Worm (Caenorhabditis elegans) whole organism, midembryonic: ENCODE measurements around the gene aqp-8.

Experiments
- T22C8.4 ChIP-seq: fragments of 200-800 bp; sonication (Bioruptor generic); IDR thresholded peaks from 2 replicates; pipeline ENCODE4 v1.3.6; 2022; ENCODE audit warnings: missing genetic modification characterization, missing compliant biosample characterization
- cog-1 ChIP-seq: sonication (generic microtip); optimal IDR thresholded peaks from 2 replicates; lab custom pipeline; 2016; ENCODE audit warnings: missing genetic modification characterization, missing compliant biosample characterization
- flt-1 ChIP-seq: fragments of 200-800 bp; sonication (Bioruptor generic); IDR thresholded peaks from 2 replicates; pipeline ENCODE4 v1.3.6; 2022; ENCODE audit warnings: missing genetic modification characterization, missing compliant biosample characterization
- klf-2 ChIP-seq: fragments of 200-800 bp; sonication (Bioruptor generic); conservative IDR thresholded peaks from 2 replicates; pipeline ENCODE4 v1.3.6; 2022; ENCODE audit warnings: missing genetic modification reagents, missing genetic modification characterization, missing compliant biosample characterization
- med-1 ChIP-seq: sonication (generic microtip); optimal IDR thresholded peaks from 2 replicates; lab custom pipeline; 2017; ENCODE audit warnings: missing genetic modification characterization, mild to moderate bottlenecking, missing compliant biosample characterization, antibody characterized with exemption, missing genetic modification reagents; ENCODE audit not compliant: insufficient read depth
- ref-1 ChIP-seq: fragments of 200-800 bp; sonication (Bioruptor generic); conservative IDR thresholded peaks from 2 replicates; pipeline ENCODE4 v1.3.6; 2022; ENCODE audit warnings: missing genetic modification reagents, missing genetic modification characterization, missing compliant biosample characterization
- tab-1 ChIP-seq: fragments of 200-800 bp; sonication (Bioruptor generic); IDR thresholded peaks from 2 replicates; pipeline ENCODE4 v1.3.6; 2022; ENCODE audit warnings: missing genetic modification characterization, missing compliant biosample characterization
- ztf-23 ChIP-seq: fragments of 200-800 bp; sonication (Bioruptor generic); IDR thresholded peaks from 2 replicates; pipeline ENCODE4 v1.3.6; 2022; ENCODE audit warnings: missing genetic modification reagents, missing genetic modification characterization, missing compliant biosample characterization
- ztf-29 ChIP-seq: fragments of 200-800 bp; sonication (Bioruptor generic); IDR thresholded peaks from 2 replicates; pipeline ENCODE4 v1.3.6; 2022; ENCODE audit warnings: missing genetic modification reagents, missing genetic modification characterization, missing compliant biosample characterization

aqp-8 gene

DNA sequence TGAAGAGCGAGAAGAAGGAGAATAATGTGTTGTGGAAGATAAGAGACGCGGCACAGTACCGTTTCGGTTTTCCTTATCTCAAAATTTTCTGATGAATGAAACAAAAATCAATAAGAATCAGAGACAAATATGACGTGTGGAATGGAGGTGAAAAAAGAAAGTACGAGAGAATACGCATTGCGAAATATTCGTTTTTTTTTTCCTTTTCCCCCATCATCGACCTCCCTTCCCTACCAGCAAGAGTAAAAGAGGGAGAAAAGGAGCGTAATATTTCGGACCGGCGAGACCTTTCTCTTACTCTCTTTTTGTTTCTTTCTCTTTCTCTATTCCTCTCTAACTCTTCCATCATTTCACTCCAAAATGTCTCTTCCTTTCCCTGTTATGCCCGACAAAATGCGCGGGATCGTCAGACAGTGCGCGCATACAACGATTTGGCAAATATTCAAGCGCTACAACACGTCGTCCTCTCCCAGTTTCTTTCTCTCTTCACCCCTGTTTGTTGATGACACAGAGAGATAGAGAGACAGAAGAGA is 42.4 kb downstream of the aqp-8 start:
- TF ChIP-seq T22C8.4 (GFP tag; lab: Robert Waterston, UW) (no peak), tab-1 (GFP tag; lab: Robert Waterston, UW) (no peak), klf-2 (no peak), ztf-23 (GFP tag; lab: Robert Waterston, UW) (no peak), cog-1 (tag; lab: Kevin White, UChicago) (no peak), med-1 (GFP tag; lab: Kevin White, UChicago) (no peak)

DNA sequence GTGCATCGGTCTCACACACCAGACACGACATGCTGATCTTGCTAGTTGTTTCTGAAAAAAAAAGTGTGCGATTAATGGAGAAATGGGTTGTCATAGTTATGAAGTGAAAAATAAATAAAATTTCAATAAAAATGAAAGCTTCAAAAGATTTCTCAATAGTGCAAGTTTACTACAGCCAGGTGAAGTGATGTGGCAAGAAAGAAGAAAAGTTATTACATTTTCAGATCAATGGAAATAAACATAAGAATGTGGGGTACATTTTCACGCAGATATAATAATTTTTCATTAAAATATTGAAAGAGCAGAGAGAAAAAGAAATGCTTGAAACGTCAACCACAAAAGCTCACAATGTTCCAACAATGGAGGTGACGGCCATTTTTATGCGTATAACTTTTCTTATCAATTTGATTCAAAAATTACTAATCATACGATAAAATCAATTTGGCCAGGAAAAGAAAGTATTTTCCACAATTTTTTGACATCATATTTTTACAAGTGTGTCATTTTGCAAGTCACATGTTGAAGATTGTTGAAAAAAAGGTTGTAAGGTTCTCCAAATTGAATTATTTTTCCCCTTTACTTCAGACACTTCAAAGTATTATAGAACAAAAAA is 44.4 kb downstream of the aqp-8 start, which contains the start of gene nhr-45:
TSS of gene nhr-45 (minus strand) at position 51 of the 613 bp plus-strand sequence.
- TF ChIP-seq cog-1 (tag; lab: Kevin White, UChicago) (no peak), flt-1 (no peak), T22C8.4 (GFP tag; lab: Robert Waterston, UW) (no peak), tab-1 (GFP tag; lab: Robert Waterston, UW) (no peak), klf-2 (no peak), ref-1 (GFP tag; lab: Robert Waterston, UW) (no peak), med-1 (GFP tag; lab: Kevin White, UChicago) (no peak), ztf-29 (no peak), ztf-23 (GFP tag; lab: Robert Waterston, UW) (no peak)

DNA sequence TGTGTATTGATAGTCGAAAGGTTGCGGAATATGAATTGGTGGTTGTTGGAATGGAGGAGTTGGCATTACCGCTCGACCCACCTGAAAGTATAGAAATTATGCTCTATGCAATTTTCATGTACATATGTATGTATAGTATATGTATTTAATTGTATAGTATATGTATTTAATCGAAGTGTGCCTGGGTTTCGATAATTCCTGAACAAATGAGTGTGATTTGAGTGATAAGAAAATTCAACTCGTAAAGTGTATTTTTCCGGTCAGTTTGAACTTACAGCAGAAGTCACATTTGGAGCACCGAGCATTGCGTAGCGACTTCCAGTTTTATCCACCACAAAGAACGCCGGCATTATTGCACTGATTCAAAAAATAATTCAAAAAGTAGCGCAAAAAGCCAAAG is 46.1 kb downstream of the aqp-8 start:
- TF ChIP-seq ref-1 (GFP tag; lab: Robert Waterston, UW) (no peak), cog-1 (tag; lab: Kevin White, UChicago) (no peak), tab-1 (GFP tag; lab: Robert Waterston, UW) (no peak), flt-1 (no peak), med-1 (GFP tag; lab: Kevin White, UChicago) (no peak), T22C8.4 (GFP tag; lab: Robert Waterston, UW) (no peak), ztf-23 (GFP tag; lab: Robert Waterston, UW) (no peak), klf-2 (no peak), ztf-29 (no peak)

DNA sequence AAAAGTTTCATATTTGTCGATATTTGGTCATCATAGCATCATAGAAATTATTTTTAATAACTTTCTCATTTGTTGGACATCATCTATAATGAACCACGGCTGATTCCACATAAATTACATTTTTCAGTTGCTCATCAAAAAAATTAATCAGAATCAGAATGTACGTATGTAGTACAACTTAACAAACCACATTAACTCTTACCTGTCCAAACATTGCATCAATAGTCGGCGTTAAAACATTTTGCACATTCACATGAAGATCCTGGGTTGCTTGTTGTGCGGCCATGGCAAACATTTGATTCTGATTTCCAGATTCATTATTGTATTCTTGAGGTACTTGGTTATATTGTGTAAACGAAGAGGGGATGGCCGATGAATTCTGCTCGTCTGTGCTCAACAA is 46.5 kb downstream of the aqp-8 start:
- TF ChIP-seq tab-1 (GFP tag; lab: Robert Waterston, UW) (no peak), med-1 (GFP tag; lab: Kevin White, UChicago) (no peak)

DNA sequence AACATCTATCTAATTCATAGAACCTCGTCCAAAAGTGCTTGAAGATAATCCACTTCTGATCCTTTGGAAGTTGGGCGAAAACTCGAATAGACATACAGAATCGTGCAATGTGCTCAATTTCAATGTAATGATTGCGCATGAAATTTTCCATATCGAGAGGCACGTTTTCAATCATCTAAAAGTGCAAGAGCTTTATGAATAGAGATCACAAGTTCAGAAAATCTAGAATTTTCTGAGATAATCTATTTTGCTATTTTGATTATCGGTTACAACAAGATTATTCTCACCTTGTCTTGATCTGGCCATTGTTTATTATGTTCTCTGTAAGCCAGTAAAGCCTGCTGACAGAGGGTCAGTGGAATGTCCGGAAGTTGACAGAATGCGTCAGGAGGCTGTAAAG is 47.2 kb downstream of the aqp-8 start:
- TF ChIP-seq klf-2 (no peak), flt-1 (no peak), med-1 (GFP tag; lab: Kevin White, UChicago) (no peak), T22C8.4 (GFP tag; lab: Robert Waterston, UW) (no peak), ztf-23 (GFP tag; lab: Robert Waterston, UW) (no peak), cog-1 (tag; lab: Kevin White, UChicago) (no peak), tab-1 (GFP tag; lab: Robert Waterston, UW) (no peak), ztf-29 (no peak), ref-1 (GFP tag; lab: Robert Waterston, UW) (no peak)

DNA sequence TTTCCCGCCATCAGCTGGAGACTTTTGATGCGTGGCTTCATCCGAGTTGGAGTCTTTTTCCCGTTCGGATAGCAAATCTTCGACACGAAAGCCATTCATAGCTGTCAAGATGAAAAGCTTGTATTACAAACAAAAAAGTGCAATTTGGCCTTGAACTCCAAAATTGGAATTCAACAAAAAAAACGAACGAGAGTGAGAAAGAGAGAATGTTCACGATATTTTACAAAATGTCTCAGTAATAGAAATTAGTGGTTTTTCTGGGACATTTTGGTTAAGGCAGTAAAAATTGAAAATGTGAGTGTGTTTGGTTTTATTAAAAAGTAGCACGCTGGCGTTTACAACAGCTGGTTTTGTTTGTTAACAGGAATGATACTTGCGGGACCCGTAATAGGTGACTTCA is 50.7 kb downstream of the aqp-8 start, which contains the start of gene ceh-1:
TSS of gene ceh-1 (minus strand) at position 101 of the 400 bp plus-strand sequence.
- no peak for TF ChIP-seq ztf-29
- no peak for TF ChIP-seq T22C8.4 (GFP tag; lab: Robert Waterston, UW)
- TF ChIP-seq tab-1 (GFP tag; lab: Robert Waterston, UW) = no peak
- no peak for TF ChIP-seq flt-1
- TF ChIP-seq cog-1 (tag; lab: Kevin White, UChicago) = no peak
- TF ChIP-seq ztf-23 (GFP tag; lab: Robert Waterston, UW) = no peak
- TF ChIP-seq ref-1 (GFP tag; lab: Robert Waterston, UW) = no peak

DNA sequence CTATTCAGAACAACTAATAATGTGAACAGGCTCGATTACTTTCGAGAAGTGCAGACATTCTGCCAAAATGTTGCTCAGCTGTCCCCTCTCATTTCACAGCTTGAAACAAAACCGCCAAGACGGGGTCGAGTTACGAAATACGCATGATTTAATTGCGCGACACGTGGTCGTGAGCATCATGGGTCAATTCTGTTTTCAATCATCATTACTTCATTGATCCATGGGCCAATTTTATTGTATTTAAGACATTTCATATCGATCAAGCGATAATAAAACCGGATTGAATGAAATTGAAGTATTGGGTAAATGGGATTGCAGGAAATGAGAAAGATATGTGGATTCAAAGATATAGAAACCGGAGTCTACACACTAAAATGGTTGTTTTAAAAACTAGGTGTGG is 51.8 kb downstream of the aqp-8 start:
- no peak for TF ChIP-seq flt-1
- TF ChIP-seq med-1 (GFP tag; lab: Kevin White, UChicago) = no peak
- no peak for TF ChIP-seq ref-1 (GFP tag; lab: Robert Waterston, UW)
- TF ChIP-seq tab-1 (GFP tag; lab: Robert Waterston, UW) = no peak
- TF ChIP-seq ztf-29 = no peak
- TF ChIP-seq T22C8.4 (GFP tag; lab: Robert Waterston, UW) = no peak
